Fruit fly (Drosophila melanogaster): ENCODE results near the gene Taf1.
A peak's percentile ranks its signal among the peaks of the same experiment; 100 is the strongest.

The Taf1 gene

DNA sequence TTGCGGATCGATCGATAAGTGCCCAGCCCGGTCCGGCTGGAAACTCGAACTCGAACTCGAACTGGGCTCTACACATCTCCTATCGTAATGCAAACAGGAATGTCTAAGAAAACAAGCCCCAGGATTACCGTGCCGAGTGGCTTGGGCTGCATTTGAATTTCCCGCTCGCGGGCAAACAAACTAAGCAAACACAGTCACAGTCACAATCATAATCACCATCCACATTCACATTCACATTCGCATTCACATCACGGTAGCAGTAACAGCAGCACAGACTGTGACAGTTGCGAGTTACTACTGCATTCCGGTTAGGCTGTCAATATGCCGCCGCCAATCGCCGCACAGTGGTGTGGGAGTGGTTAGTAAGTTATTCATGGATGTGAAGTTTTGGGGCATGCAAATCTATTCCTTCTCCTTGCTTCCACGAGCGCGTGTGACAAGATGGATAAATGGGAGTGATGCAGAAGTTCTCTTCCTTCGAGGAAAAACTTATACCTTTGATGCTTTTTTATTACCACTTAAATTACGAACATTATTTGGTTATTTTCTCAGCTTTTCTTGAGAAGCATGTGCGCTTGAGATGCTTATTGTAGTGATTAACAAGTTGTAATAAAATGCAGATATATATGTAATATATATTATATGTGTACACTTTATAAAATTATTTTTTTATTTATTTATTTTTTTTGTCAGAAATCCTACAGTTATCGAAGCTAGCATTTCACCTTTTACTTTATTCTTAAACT lies 17.9 kb downstream of the Taf1 start:
- TF ChIP-seq CG10631 (GFP tag; optimal IDR thresholded peaks at IDR 0.05), result peak; percentile 43
- peak; percentile 26 for TF ChIP-seq CG3919 (GFP tag; optimal IDR thresholded peaks at IDR 0.05)
- no peak for TF ChIP-seq CG9139 (GFP tag; optimal IDR thresholded peaks at IDR 0.05)
- no peak for TF ChIP-seq CG1621 (tag; optimal IDR thresholded peaks at IDR 0.05)
- 0 out of 3 replicates have a peak, but pooled peaks have one; percentile 10 for TF ChIP-seq CG6163 (GFP tag; IDR thresholded peaks at IDR 0.05)
- no peak for TF ChIP-seq spab (GFP tag; optimal IDR thresholded peaks at IDR 0.05)
- peak; percentile 46 for TF ChIP-seq Hr4 (GFP tag; optimal IDR thresholded peaks at IDR 0.05)
- TF ChIP-seq achi (GFP tag; optimal IDR thresholded peaks at IDR 0.05), result peak; percentile 32
- TF ChIP-seq Sox15 (GFP tag; optimal IDR thresholded peaks at IDR 0.05), result no peak
- peak; percentile 1 for TF ChIP-seq net (GFP tag; optimal IDR thresholded peaks at IDR 0.05)
- TF ChIP-seq svp (GFP tag), result peak; percentile 54
- peak; percentile 10 for TF ChIP-seq OdsH (GFP tag; optimal IDR thresholded peaks at IDR 0.05)
- TF ChIP-seq fkh (GFP tag; optimal IDR thresholded peaks at IDR 0.05), result peak; percentile 88
- peak; percentile 32; the same call in 1 of the 3 replicates for TF ChIP-seq CG8119 (GFP tag; IDR thresholded peaks at IDR 0.05)
- TF ChIP-seq CG4318 (GFP tag; optimal IDR thresholded peaks at IDR 0.05), result peak; percentile 75
- TF ChIP-seq CG32006 (GFP tag; optimal IDR thresholded peaks at IDR 0.05), result peak; percentile 83
- TF ChIP-seq ss (GFP tag; optimal IDR thresholded peaks at IDR 0.05), result peak in 1 of 2 experiments; percentile 15
- TF ChIP-seq Lpt (GFP tag; optimal IDR thresholded peaks at IDR 0.05), result peak; percentile 2
- TF ChIP-seq eg (GFP tag; IDR thresholded peaks at IDR 0.05), result peak; percentile 26; the same call in 1 of the 3 replicates
- TF ChIP-seq dac (GFP tag; optimal IDR thresholded peaks at IDR 0.05), result peak; percentile 1
- TF ChIP-seq salr (GFP tag; optimal IDR thresholded peaks at IDR 0.05), result peak in 1 of 2 experiments; percentile 51
- TF ChIP-seq Eip78C (GFP tag), result peak; percentile 59
- TF ChIP-seq fd85E (GFP tag; optimal IDR thresholded peaks at IDR 0.05), result no peak
- no peak for TF ChIP-seq CG6792 (GFP tag; optimal IDR thresholded peaks at IDR 0.05)
- no peak for TF ChIP-seq CG3032 (tag; optimal IDR thresholded peaks at IDR 0.05)

DNA sequence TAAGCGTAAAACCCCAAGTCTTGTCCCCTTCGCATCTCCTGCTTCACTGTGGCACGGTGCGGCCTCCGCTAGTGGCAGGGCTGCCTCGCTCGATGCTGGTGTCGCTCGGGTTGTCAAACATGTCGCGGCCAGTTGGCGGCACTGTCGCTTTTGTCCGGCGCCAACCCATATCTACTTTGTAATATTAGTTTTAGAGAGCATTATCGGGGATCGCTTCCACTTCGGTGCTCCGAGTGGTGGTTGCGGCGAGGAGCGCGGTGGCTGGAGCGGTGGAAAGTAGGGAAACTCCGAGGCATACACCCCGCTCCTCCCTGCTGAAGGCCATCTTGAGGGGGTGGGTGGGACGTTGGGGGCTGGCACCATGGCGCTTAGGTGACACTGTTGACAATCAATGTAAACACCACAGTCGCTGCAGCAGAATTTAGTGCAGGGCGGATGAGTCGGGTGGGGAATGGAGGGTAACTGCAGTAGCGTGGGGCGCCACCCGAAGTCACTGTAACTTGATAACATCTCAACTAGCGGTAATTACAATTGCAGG lies 18.5 kb downstream of the Taf1 start:
- TF ChIP-seq CG1621 (tag; optimal IDR thresholded peaks at IDR 0.05) (no peak), Hr38 (GFP tag; optimal IDR thresholded peaks at IDR 0.05) (no peak), CG11294 (GFP tag; IDR thresholded peaks at IDR 0.05) (peak; percentile 11; the same call in 1 of the 2 replicates), CG6276 (GFP tag; optimal IDR thresholded peaks at IDR 0.05) (peak; percentile 23), pdm3 (GFP tag; optimal IDR thresholded peaks at IDR 0.05) (no peak), dsx (GFP tag; optimal IDR thresholded peaks at IDR 0.05; ENCODE audit: poor library complexity, severe bottlenecking) (peak; percentile 50), fkh (GFP tag; optimal IDR thresholded peaks at IDR 0.05) (peak; percentile 87), CG3919 (GFP tag; optimal IDR thresholded peaks at IDR 0.05) (no peak), Hr4 (GFP tag; optimal IDR thresholded peaks at IDR 0.05) (peak; percentile 25), Met (GFP tag; optimal IDR thresholded peaks at IDR 0.05) (no peak)

DNA sequence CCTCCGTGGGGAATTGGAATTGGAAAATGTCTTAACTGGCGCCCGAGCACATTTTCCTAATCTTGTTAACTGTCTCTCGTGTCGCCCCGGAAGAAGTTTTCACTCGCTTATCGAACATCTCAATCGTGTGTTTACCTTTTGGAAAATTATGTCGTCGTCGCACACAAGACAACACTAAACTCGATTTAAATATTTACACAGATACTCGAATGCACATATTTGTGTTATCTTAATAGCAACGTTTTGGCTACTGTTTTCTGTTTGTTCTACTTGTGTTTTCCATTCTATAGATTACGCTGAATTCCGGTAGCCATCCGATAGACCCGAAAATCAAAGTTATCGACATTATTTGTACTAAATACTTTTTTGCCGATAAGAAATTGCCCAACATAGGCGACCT lies 20.6 kb downstream of the Taf1 start:
- TF ChIP-seq CG6163 (GFP tag; IDR thresholded peaks at IDR 0.05), result no peak
- no peak for TF ChIP-seq CG3919 (GFP tag; optimal IDR thresholded peaks at IDR 0.05)
- peak; percentile 88 for TF ChIP-seq fkh (GFP tag; optimal IDR thresholded peaks at IDR 0.05)
- no peak for TF ChIP-seq Smox (GFP tag; optimal IDR thresholded peaks at IDR 0.05)
- TF ChIP-seq CG10631 (GFP tag; optimal IDR thresholded peaks at IDR 0.05), result no peak
- TF ChIP-seq CG16779 (tag; optimal IDR thresholded peaks at IDR 0.05), result no peak
- TF ChIP-seq Sox14 (GFP tag; optimal IDR thresholded peaks at IDR 0.05), result no peak
- no peak for TF ChIP-seq svp (GFP tag)

DNA sequence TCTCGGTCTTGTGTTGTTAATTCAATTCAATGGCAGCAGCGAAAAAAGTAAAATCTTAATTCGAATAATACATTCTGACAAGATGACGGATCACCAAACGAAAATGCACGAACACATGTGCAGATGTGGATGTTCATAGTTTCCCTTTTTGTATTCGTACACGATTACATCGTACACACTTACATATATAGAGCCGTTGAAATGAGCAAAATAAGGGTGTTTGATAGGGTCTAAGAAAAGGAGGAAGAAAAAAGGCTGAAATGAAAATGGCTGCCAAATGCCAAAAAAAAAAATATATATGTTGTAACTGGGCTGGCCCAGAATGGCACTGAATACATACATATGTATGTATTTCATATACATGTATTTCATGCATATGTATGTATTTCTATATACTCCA lies 21.5 kb downstream of the Taf1 start:
- TF ChIP-seq CG1621 (tag; optimal IDR thresholded peaks at IDR 0.05), result no peak
- no peak for TF ChIP-seq CG34406 (GFP tag; optimal IDR thresholded peaks at IDR 0.05)
- TF ChIP-seq eg (GFP tag; IDR thresholded peaks at IDR 0.05), result no peak
- no peak for TF ChIP-seq CG8632 (GFP tag; optimal IDR thresholded peaks at IDR 0.05)
- TF ChIP-seq CG8319 (GFP tag; optimal IDR thresholded peaks at IDR 0.05), result no peak
- no peak for TF ChIP-seq Smox (GFP tag; optimal IDR thresholded peaks at IDR 0.05)
- TF ChIP-seq CG15336 (GFP tag; IDR thresholded peaks at IDR 0.05), result no peak
- TF ChIP-seq Sox14 (GFP tag; optimal IDR thresholded peaks at IDR 0.05), result no peak

Data from whole organism, prepupa.